Worm (Caenorhabditis elegans) whole organism, midembryonic: ENCODE data around the gene nhr-135.

ENCODE experiments used
- T22C8.4 ChIP-seq: fragments of 200-800 bp; sonication (Bioruptor generic); IDR thresholded peaks from 2 replicates; pipeline ENCODE4 v1.3.6; 2022; ENCODE audit warnings: missing genetic modification characterization, missing compliant biosample characterization
- cog-1 ChIP-seq: sonication (generic microtip); optimal IDR thresholded peaks from 2 replicates; lab custom pipeline; 2016; ENCODE audit warnings: missing genetic modification characterization, missing compliant biosample characterization
- flt-1 ChIP-seq: fragments of 200-800 bp; sonication (Bioruptor generic); IDR thresholded peaks from 2 replicates; pipeline ENCODE4 v1.3.6; 2022; ENCODE audit warnings: missing genetic modification characterization, missing compliant biosample characterization
- klf-2 ChIP-seq: fragments of 200-800 bp; sonication (Bioruptor generic); conservative IDR thresholded peaks from 2 replicates; pipeline ENCODE4 v1.3.6; 2022; ENCODE audit warnings: missing genetic modification reagents, missing genetic modification characterization, missing compliant biosample characterization
- med-1 ChIP-seq: sonication (generic microtip); optimal IDR thresholded peaks from 2 replicates; lab custom pipeline; 2017; ENCODE audit warnings: missing genetic modification characterization, mild to moderate bottlenecking, missing compliant biosample characterization, antibody characterized with exemption, missing genetic modification reagents; ENCODE audit not compliant: insufficient read depth
- ref-1 ChIP-seq: fragments of 200-800 bp; sonication (Bioruptor generic); conservative IDR thresholded peaks from 2 replicates; pipeline ENCODE4 v1.3.6; 2022; ENCODE audit warnings: missing genetic modification reagents, missing genetic modification characterization, missing compliant biosample characterization
- tab-1 ChIP-seq: fragments of 200-800 bp; sonication (Bioruptor generic); IDR thresholded peaks from 2 replicates; pipeline ENCODE4 v1.3.6; 2022; ENCODE audit warnings: missing genetic modification characterization, missing compliant biosample characterization
- ztf-23 ChIP-seq: fragments of 200-800 bp; sonication (Bioruptor generic); IDR thresholded peaks from 2 replicates; pipeline ENCODE4 v1.3.6; 2022; ENCODE audit warnings: missing genetic modification reagents, missing genetic modification characterization, missing compliant biosample characterization
- ztf-29 ChIP-seq: fragments of 200-800 bp; sonication (Bioruptor generic); IDR thresholded peaks from 2 replicates; pipeline ENCODE4 v1.3.6; 2022; ENCODE audit warnings: missing genetic modification reagents, missing genetic modification characterization, missing compliant biosample characterization

The nhr-135 gene

DNA sequence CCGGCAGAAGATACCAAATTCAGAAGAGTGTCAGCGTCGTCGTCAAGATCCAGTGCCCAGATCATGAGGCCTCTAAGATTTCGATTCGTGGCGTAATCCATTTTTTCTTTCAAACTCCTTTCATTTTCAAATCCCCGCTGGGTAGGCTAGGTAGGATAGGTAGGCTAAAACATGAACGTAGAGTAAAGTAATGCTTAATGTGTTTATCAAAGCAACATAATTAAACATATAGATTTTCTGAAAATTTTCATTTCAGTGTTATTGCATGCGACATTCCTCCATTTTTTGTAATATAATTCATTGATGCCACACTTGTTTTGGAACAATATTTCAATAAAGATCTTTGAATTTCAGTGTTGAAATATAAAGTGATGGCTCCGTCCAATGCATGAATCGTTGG, 35.9 kb upstream of the nhr-135 start, which contains the start of gene T01C4.8:
TSS of gene T01C4.8 (minus strand) at position 101 of the 400 bp plus-strand sequence.
- TF ChIP-seq cog-1 (tag; lab: Kevin White, UChicago): no peak
- TF ChIP-seq ztf-29: no peak
- TF ChIP-seq T22C8.4 (GFP tag; lab: Robert Waterston, UW): no peak
- no peak for TF ChIP-seq med-1 (GFP tag; lab: Kevin White, UChicago)
- no peak for TF ChIP-seq ztf-23 (GFP tag; lab: Robert Waterston, UW)
- no peak for TF ChIP-seq ref-1 (GFP tag; lab: Robert Waterston, UW)
- no peak for TF ChIP-seq flt-1 (GFP tag; lab: Robert Waterston, UW)
- TF ChIP-seq tab-1: no peak
- no peak for TF ChIP-seq klf-2 (GFP tag; lab: Robert Waterston, UW)

DNA sequence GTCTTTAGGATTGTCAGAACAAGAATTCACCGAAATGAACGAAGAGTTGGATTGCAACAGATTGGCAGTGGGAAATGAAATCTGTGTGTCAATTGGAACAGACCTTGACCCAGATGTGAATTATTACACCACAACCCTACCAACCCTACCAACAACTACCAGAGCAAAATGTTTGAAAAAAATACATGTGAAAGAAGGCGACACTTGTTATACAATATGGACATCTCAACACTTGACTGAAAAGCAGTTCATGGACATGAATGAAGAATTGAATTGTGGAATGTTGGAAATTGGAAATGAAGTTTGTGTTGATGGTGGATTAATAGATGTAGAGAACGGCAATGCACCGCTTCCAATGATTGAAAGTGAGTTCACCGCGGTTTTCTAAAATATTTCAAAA, 30.4 kb upstream of the nhr-135 start:
- TF ChIP-seq T22C8.4 (GFP tag; lab: Robert Waterston, UW): no peak
- no peak for TF ChIP-seq ztf-29
- no peak for TF ChIP-seq tab-1
- no peak for TF ChIP-seq ztf-23 (GFP tag; lab: Robert Waterston, UW)
- TF ChIP-seq klf-2 (GFP tag; lab: Robert Waterston, UW): no peak
- no peak for TF ChIP-seq ref-1 (GFP tag; lab: Robert Waterston, UW)
- TF ChIP-seq med-1 (GFP tag; lab: Kevin White, UChicago): no peak
- no peak for TF ChIP-seq flt-1 (GFP tag; lab: Robert Waterston, UW)
- TF ChIP-seq cog-1 (tag; lab: Kevin White, UChicago): no peak

DNA sequence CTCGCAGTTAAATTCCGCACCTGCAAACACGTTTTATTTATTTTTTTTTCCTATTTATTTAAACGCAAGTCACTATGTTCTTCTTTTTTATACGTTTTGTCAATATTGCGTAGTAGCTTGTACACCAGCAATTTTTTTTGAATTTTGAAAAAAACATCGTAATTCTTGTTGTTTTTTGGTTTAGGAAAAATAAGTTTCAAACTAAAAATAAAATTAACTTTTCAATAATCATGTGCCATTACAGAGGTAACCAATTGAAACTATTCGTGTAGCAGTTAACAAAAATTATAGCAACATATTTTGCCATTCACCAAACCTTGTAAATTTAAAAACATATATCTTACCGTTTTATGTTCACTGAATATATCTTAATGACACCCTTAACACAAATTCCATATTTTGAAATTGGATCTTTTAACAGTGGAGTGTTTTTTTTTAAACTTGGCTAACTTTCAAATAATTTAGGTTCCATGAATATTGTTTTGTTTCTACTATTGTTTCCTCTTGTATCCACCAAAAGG, 29.7 kb upstream of the nhr-135 start, which contains the start of gene lmd-5:
TSS of gene lmd-5 (plus strand) at position 471 of the 521 bp plus-strand sequence.
- no peak for TF ChIP-seq T22C8.4 (GFP tag; lab: Robert Waterston, UW)
- no peak for TF ChIP-seq klf-2 (GFP tag; lab: Robert Waterston, UW)
- no peak for TF ChIP-seq tab-1
- no peak for TF ChIP-seq ztf-23 (GFP tag; lab: Robert Waterston, UW)
- TF ChIP-seq ztf-29: no peak
- TF ChIP-seq med-1 (GFP tag; lab: Kevin White, UChicago): no peak
- no peak for TF ChIP-seq cog-1 (tag; lab: Kevin White, UChicago)
- no peak for TF ChIP-seq flt-1 (GFP tag; lab: Robert Waterston, UW)

DNA sequence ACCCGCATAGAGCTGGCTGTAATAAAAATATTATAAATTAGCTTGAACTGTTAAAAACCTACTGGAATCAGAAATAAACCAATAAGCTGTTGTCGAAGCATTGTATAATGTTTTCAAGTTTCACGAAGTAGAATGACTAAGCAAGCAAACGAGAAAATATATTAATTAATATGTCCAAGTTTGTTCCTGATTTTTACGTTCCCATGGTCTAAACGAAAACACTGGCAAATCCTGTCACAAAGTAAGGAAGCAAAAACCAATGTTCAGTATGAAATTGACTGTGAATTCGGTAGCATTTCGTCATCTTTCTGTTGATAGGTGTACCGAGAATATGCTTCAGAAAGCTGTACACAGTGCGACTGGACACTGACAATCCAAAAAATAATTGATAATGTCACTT, 26.6 kb upstream of the nhr-135 start, which contains the start of gene srx-34:
TSS of gene srx-34 (minus strand) at position 101 of the 400 bp plus-strand sequence.
- TF ChIP-seq ref-1 (GFP tag; lab: Robert Waterston, UW): no peak
- TF ChIP-seq ztf-29: no peak
- no peak for TF ChIP-seq flt-1 (GFP tag; lab: Robert Waterston, UW)
- no peak for TF ChIP-seq cog-1 (tag; lab: Kevin White, UChicago)
- TF ChIP-seq ztf-23 (GFP tag; lab: Robert Waterston, UW): no peak
- TF ChIP-seq tab-1: no peak
- TF ChIP-seq med-1 (GFP tag; lab: Kevin White, UChicago): no peak
- TF ChIP-seq klf-2 (GFP tag; lab: Robert Waterston, UW): no peak
- no peak for TF ChIP-seq T22C8.4 (GFP tag; lab: Robert Waterston, UW)

DNA sequence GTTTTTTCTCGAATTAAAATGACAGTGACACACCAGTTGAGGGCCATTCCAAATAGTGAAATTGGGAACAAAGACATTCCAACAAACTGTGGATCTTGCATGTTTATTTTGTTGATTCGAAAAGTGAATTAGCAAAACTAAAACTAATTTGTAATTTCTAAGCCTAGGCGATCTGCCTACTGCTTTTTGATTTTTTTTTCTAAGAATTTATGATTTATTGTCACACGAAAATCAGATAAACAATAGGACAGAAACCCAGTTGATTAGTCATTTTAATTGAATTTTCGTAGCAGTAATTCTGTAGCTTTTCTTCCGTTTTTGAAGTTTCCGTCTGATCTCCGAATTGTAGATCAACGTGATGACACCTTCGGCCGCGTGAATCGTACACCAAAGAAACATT, 25.2 kb upstream of the nhr-135 start, which contains the start of gene srx-33:
TSS of gene srx-33 (minus strand) at position 101 of the 400 bp plus-strand sequence.
- TF ChIP-seq ztf-29 (no peak), ref-1 (GFP tag; lab: Robert Waterston, UW) (no peak), med-1 (GFP tag; lab: Kevin White, UChicago) (no peak), klf-2 (GFP tag; lab: Robert Waterston, UW) (no peak), cog-1 (tag; lab: Kevin White, UChicago) (no peak), ztf-23 (GFP tag; lab: Robert Waterston, UW) (no peak), T22C8.4 (GFP tag; lab: Robert Waterston, UW) (no peak), flt-1 (GFP tag; lab: Robert Waterston, UW) (no peak), tab-1 (no peak)

DNA sequence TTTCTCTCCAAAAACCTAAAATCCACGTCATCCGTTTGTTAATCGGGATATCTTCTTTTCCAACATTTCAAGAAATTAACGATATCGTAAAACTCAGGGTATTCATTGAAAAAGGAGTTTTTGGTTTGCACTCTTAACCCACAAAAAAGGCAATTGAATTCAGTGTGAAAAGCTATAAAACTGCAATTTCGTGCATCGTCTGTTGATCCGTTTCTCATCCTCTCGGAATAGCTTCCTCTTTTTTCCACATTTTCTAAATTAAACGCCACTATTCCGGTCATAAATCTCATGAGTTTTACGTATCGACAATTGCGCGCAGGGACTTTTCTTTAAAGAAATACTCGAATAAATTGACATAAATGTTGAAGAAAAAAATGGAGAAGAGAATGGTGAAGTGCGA, 18.7 kb upstream of the nhr-135 start:
- TF ChIP-seq flt-1 (GFP tag; lab: Robert Waterston, UW) (no peak), klf-2 (GFP tag; lab: Robert Waterston, UW) (no peak), cog-1 (tag; lab: Kevin White, UChicago) (no peak), ztf-29 (no peak), ref-1 (GFP tag; lab: Robert Waterston, UW) (no peak), T22C8.4 (GFP tag; lab: Robert Waterston, UW) (no peak), med-1 (GFP tag; lab: Kevin White, UChicago) (no peak), tab-1 (no peak), ztf-23 (GFP tag; lab: Robert Waterston, UW) (no peak)

DNA sequence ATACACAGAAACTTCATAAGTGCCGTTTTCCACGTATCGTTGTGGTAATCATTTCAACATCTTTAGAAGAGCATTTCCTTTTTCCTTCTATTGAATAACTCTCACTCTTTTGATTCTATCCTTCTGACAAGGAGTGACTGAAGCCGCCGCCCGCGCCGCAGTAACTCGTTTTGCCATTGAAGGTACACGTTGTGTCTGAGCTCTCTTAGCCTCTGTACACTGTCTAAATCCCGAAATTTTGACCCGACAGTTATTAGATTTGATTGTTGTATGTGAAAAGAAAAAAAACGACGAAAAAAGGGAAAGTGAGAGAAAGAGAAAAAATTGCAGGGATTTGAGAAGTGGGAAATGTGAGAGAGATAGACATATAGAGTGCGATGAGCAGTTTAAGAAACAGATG, 17.7 kb upstream of the nhr-135 start:
- TF ChIP-seq flt-1 (GFP tag; lab: Robert Waterston, UW): no peak
- TF ChIP-seq ref-1 (GFP tag; lab: Robert Waterston, UW): no peak
- no peak for TF ChIP-seq cog-1 (tag; lab: Kevin White, UChicago)
- TF ChIP-seq ztf-29: no peak
- TF ChIP-seq ztf-23 (GFP tag; lab: Robert Waterston, UW): no peak
- TF ChIP-seq klf-2 (GFP tag; lab: Robert Waterston, UW): no peak

DNA sequence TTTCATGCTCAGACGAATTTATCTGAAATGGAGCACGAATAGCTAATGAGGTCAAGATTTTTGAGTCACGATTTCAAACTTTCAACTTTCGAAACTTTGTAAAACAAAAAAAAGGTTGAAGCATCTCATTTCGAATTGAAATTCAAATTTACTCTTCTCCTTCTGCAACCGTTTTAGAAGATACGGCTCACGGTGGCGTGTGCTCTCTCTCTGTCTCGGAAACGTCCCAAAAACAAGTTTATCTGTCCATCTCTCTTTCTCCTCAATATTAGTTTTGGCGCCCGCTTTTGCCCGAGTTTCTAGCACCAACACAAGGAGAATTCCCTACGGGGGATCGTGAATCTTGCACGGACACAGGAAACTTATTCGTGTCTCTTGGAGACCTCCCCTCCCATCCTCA, 16.8 kb upstream of the nhr-135 start:
- TF ChIP-seq ref-1 (GFP tag; lab: Robert Waterston, UW) (no peak), ztf-29 (no peak), tab-1 (no peak), med-1 (GFP tag; lab: Kevin White, UChicago) (no peak), T22C8.4 (GFP tag; lab: Robert Waterston, UW) (no peak), ztf-23 (GFP tag; lab: Robert Waterston, UW) (no peak), flt-1 (GFP tag; lab: Robert Waterston, UW) (no peak), cog-1 (tag; lab: Kevin White, UChicago) (no peak)

DNA sequence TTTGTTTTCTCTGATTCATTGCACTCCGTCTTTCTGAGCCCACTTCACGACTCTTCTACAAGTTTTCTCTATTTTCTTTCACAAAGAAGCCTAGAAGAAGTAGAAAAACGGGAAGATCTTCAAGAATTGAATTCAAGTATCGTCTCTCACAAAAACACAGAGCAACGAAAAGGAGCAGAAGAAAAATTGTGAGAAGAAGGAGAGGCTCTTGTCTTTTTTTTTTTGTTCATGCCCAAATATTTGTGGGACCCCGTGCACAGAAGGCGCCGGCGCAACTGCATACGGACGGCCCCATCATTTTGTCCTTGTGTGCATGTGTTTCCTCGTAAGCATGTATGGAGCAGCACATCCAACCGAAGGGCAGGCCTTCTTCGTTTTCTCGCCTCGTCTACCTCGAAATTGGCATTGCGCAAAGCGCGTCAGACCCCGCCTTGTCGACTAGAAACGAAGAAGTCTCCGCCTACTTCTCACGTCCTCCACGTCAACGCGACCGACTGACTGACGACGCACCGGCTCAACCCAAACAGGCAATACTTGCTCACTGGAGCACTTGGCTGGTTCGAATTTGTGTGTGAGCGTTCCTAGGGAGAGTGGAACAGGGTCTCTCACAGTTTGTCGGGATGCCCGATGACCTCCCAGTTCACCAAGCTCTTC, 13.1 kb upstream of the nhr-135 start:
- TF ChIP-seq ref-1 (GFP tag; lab: Robert Waterston, UW) (no peak), tab-1 (0 out of 2 replicates have a peak, but pooled peaks have one; percentile 13)
